Fruit fly (Drosophila melanogaster): ENCODE results near the gene crb.
A peak's percentile ranks its signal among the peaks of the same experiment; 100 is the strongest.

crb gene

dm6 chr3R:24289768-24290349, 5.0 kb upstream of the crb start, which contains the start of the genes CG34290 and Uck (continued):
- TF ChIP-seq nerfin-2 (GFP tag; IDR thresholded peaks at IDR 0.05; ENCODE audit: partially characterized antibody), result peak; percentile 63
- peak; percentile 77 for TF ChIP-seq CG16813 (GFP tag; IDR thresholded peaks at IDR 0.05; ENCODE audit: partially characterized antibody)
- peak; percentile 77 for TF ChIP-seq sug (tag; optimal IDR thresholded peaks at IDR 0.05)
- TF ChIP-seq tap (tag; optimal IDR thresholded peaks at IDR 0.05), result peak; percentile 28
- TF ChIP-seq CG10979 (tag; optimal IDR thresholded peaks at IDR 0.05), result peak; percentile 58
- peak; percentile 63 for TF ChIP-seq lmd (GFP tag; IDR thresholded peaks at IDR 0.05)
- TF ChIP-seq E2f1 (GFP tag; IDR thresholded peaks at IDR 0.05), result peak; percentile 54
- peak; percentile 44; the same call in 1 of the 3 replicates for TF ChIP-seq CG11695 (GFP tag; IDR thresholded peaks at IDR 0.05)
- TF ChIP-seq lov (optimal IDR thresholded peaks at IDR 0.05), result no peak
- peak; percentile 62; the same call in 1 of the 3 replicates for TF ChIP-seq lov (GFP tag; IDR thresholded peaks at IDR 0.05)
- peak; percentile 42 for TF ChIP-seq sd (tag; optimal IDR thresholded peaks at IDR 0.05)
- TF ChIP-seq NFAT (GFP tag; IDR thresholded peaks at IDR 0.05), result peak; percentile 75
- peak; percentile 63 for TF ChIP-seq CG8359 (GFP tag; optimal IDR thresholded peaks at IDR 0.05; ENCODE audit: borderline replicate concordance)
- TF ChIP-seq repo (GFP tag; optimal IDR thresholded peaks at IDR 0.05), result peak; percentile 60
- no peak for TF ChIP-seq CG18476 (GFP tag; optimal IDR thresholded peaks at IDR 0.05)
- peak; percentile 72 for TF ChIP-seq CG9437 (GFP tag; optimal IDR thresholded peaks at IDR 0.05)
- no peak for TF ChIP-seq gt (GFP tag; IDR thresholded peaks at IDR 0.05)
- TF ChIP-seq CG16779 (GFP tag; IDR thresholded peaks at IDR 0.05), result no peak; the same call in 1 of the 2 replicates
- TF ChIP-seq Side (GFP tag; optimal IDR thresholded peaks at IDR 0.05), result peak; percentile 89
- 0 out of 2 replicates have a peak, but pooled peaks have one; percentile 18 for TF ChIP-seq CG32767 (GFP tag; IDR thresholded peaks at IDR 0.05)
- peak; percentile 43 for TF ChIP-seq zfh2 (GFP tag; optimal IDR thresholded peaks at IDR 0.05)
- TF ChIP-seq ranshi (GFP tag; IDR thresholded peaks at IDR 0.05), result peak; percentile 60; the same call in 1 of the 2 replicates
- peak in 1 of 2 experiments; percentile 66 for TF ChIP-seq insv (GFP tag; optimal IDR thresholded peaks at IDR 0.05)
- TF ChIP-seq CG17829 (tag; optimal IDR thresholded peaks at IDR 0.05), result peak; percentile 72
- no peak for TF ChIP-seq croc (GFP tag; conservative IDR thresholded peaks at IDR 0.05)
- peak; percentile 47 for TF ChIP-seq jing (GFP tag; optimal IDR thresholded peaks at IDR 0.05)
- TF ChIP-seq CG2120 (GFP tag; optimal IDR thresholded peaks at IDR 0.05), result peak; percentile 61
- TF ChIP-seq Hsf (GFP tag; optimal IDR thresholded peaks at IDR 0.05), result peak; percentile 78
- TF ChIP-seq shn (GFP tag; optimal IDR thresholded peaks at IDR 0.05), result peak; percentile 68
- TF ChIP-seq ken (GFP tag; IDR thresholded peaks at IDR 0.05), result peak; percentile 66; the same call in 2 of the 3 replicates
- TF ChIP-seq nmo (GFP tag; optimal IDR thresholded peaks at IDR 0.05), result peak; percentile 74
- peak; percentile 8 for TF ChIP-seq fd96Cb (tag; optimal IDR thresholded peaks at IDR 0.05)
- no peak for TF ChIP-seq Drgx (GFP tag; IDR thresholded peaks at IDR 0.05)
- TF ChIP-seq CG3847 (GFP tag; IDR thresholded peaks at IDR 0.05), result peak; percentile 85
- peak; percentile 48 for TF ChIP-seq CG2202 (tag; optimal IDR thresholded peaks at IDR 0.05)
- TF ChIP-seq sima (GFP tag; optimal IDR thresholded peaks at IDR 0.05), result peak; percentile 43
- TF ChIP-seq run (tag; optimal IDR thresholded peaks at IDR 0.05), result no peak
- TF ChIP-seq CG3163 (GFP tag; optimal IDR thresholded peaks at IDR 0.05), result peak; percentile 68
- peak; percentile 95 for TF ChIP-seq caup (GFP tag; optimal IDR thresholded peaks at IDR 0.05; ENCODE audit: severe bottlenecking)
- no peak for TF ChIP-seq wor (GFP tag; IDR thresholded peaks at IDR 0.05)
- TF ChIP-seq usp (GFP tag; optimal IDR thresholded peaks at IDR 0.05), result no peak
- TF ChIP-seq Hr3 (GFP tag; optimal IDR thresholded peaks at IDR 0.05), result peak; percentile 35
- TF ChIP-seq Aef1 (GFP tag; IDR thresholded peaks at IDR 0.05), result no peak
- TF ChIP-seq CG31224 (GFP tag; IDR thresholded peaks at IDR 0.05), result no peak
- peak; percentile 55; the same call in 2 of the 3 replicates for TF ChIP-seq tgo (GFP tag; IDR thresholded peaks at IDR 0.05)
- peak in 1 of 2 experiments; percentile 73 for TF ChIP-seq Eip74EF (GFP tag; optimal IDR thresholded peaks at IDR 0.05)
- no peak for TF ChIP-seq CG11696 (GFP tag; IDR thresholded peaks at IDR 0.05)
- peak; percentile 53 to 77 for TF ChIP-seq chif (GFP tag; optimal IDR thresholded peaks at IDR 0.05)
- TF ChIP-seq CG17802 (tag; optimal IDR thresholded peaks at IDR 0.05), result peak; percentile 65

Measured in whole organism, embryonic.